Worm (Caenorhabditis elegans): Measurements from ENCODE around the gene sfxn-1.4.

DNA sequence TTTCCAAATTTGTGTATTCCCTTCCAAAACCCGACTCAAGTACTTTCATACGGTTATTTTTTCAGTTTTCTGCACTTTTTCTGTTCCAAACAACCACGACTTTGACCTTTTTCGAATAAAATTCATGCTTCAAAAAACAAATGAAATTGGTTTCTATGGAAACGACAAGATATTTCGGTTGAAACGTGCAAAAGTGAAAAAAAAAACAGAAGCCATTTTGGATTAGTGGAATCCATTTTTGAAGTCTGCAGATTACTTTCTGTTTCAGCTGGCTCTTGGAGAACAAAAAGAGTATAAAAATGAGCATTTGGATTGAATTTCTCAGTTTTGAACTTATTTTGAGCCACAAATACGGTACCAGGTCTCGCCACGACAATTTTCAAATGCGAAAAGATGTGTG lies 41.1 kb upstream of the sfxn-1.4 start:
- no peak for TF ChIP-seq him-1 (tag; optimal IDR thresholded peaks at IDR 0.05)
- TF ChIP-seq dao-5 (tag; optimal IDR thresholded peaks at IDR 0.05), result no peak
- no peak for TF ChIP-seq W03F9.2 (tag; optimal IDR thresholded peaks at IDR 0.05)

Data from whole organism, L4/young adult.